Worm (Caenorhabditis elegans): ENCODE measurements around the gene flp-11.

The flp-11 gene

ce11 chrX:4711698-4712329 lies 33.9 kb upstream of the flp-11 start, which contains the start of the genes dnj-14 and glit-1 (continued):
- TF ChIP-seq ceh-28 (tag; optimal IDR thresholded peaks at IDR 0.05) (peak; percentile 16), hlh-30 (tag; optimal IDR thresholded peaks at IDR 0.05; ENCODE audit: insufficient read depth) (peak; percentile 96), jun-1 (tag; optimal IDR thresholded peaks at IDR 0.05) (peak; percentile 76), arid-1 (GFP tag; conservative IDR thresholded peaks at IDR 0.05) (peak; percentile 30; the same call in 1 of the 2 replicates), ctbp-1 (GFP tag; IDR thresholded peaks at IDR 0.05) (peak; percentile 54; the same call in 1 of the 2 replicates)

- TF ChIP-seq nhr-42 (GFP tag; IDR thresholded peaks at IDR 0.05) (no peak), D1046.2 (GFP tag; IDR thresholded peaks at IDR 0.05) (no peak), dve-1 (tag; optimal IDR thresholded peaks at IDR 0.05; ENCODE audit: insufficient read depth) (peak; percentile 83), lin-38 (GFP tag; IDR thresholded peaks at IDR 0.05) (0 out of 2 replicates have a peak, but pooled peaks have one; percentile 14), nhr-48 (tag; optimal IDR thresholded peaks at IDR 0.05) (no peak), aha-1 (tag) (peak; percentile 69), tra-1 (GFP tag; IDR thresholded peaks at IDR 0.05) (0 out of 2 replicates have a peak, but pooled peaks have one; percentile 7), R02D3.7 (tag; optimal IDR thresholded peaks at IDR 0.05) (no peak), ceh-20 (GFP tag; IDR thresholded peaks at IDR 0.05) (0 out of 2 replicates have a peak, but pooled peaks have one; percentile 32), T20F7.1 (GFP tag; optimal IDR thresholded peaks at IDR 0.05) (peak; percentile 20), mxl-3 (GFP tag; optimal IDR thresholded peaks at IDR 0.05) (peak; percentile 58), daf-19 (GFP tag; conservative IDR thresholded peaks at IDR 0.05) (no peak), ama-1 (optimal IDR thresholded peaks at IDR 0.05) (no peak), tag-97 (GFP tag; IDR thresholded peaks at IDR 0.05) (no peak), saeg-2 (GFP tag; IDR thresholded peaks at IDR 0.05) (no peak), set-16 (GFP tag; IDR thresholded peaks at IDR 0.05) (no peak), dmd-8 (GFP tag; IDR thresholded peaks at IDR 0.05) (no peak), ceh-28 (tag; optimal IDR thresholded peaks at IDR 0.05) (no peak), F49E8.2 (tag; optimal IDR thresholded peaks at IDR 0.05; ENCODE audit: borderline replicate concordance) (no peak), daf-8 (GFP tag; IDR thresholded peaks at IDR 0.05) (no peak), jun-1 (tag; optimal IDR thresholded peaks at IDR 0.05) (no peak), T26A8.4 (GFP tag; IDR thresholded peaks at IDR 0.05) (peak; percentile 30; the same call in 1 of the 2 replicates), snpc-4 (tag; optimal IDR thresholded peaks at IDR 0.05) (no peak), ztf-7 (tag; optimal IDR thresholded peaks at IDR 0.05) (no peak), hlh-30 (tag; optimal IDR thresholded peaks at IDR 0.05; ENCODE audit: insufficient read depth) (peak; percentile 43), aly-2 (tag; optimal IDR thresholded peaks at IDR 0.05) (no peak), ctbp-1 (GFP tag; IDR thresholded peaks at IDR 0.05) (no peak), F10B5.3 (tag; optimal IDR thresholded peaks at IDR 0.05) (no peak), nhr-28 (tag; optimal IDR thresholded peaks at IDR 0.05) (peak; percentile 74), ceh-32 (tag; optimal IDR thresholded peaks at IDR 0.05; ENCODE audit: poor library complexity) (no peak), lin-13 (GFP tag; optimal IDR thresholded peaks at IDR 0.05) (peak; percentile 6), arid-1 (GFP tag; conservative IDR thresholded peaks at IDR 0.05) (no peak), zip-2 (tag; optimal IDR thresholded peaks at IDR 0.05) (no peak), sdz-12 (GFP tag; optimal IDR thresholded peaks at IDR 0.05) (no peak), ztf-11 (tag; optimal IDR thresholded peaks at IDR 0.05) (no peak), nhr-77 (tag; optimal IDR thresholded peaks at IDR 0.05) (peak; percentile 68), dpl-1 (GFP tag; optimal IDR thresholded peaks at IDR 0.05) (peak; percentile 37), nhr-11 (tag; optimal IDR thresholded peaks at IDR 0.05) (no peak), lsy-2 (tag; optimal IDR thresholded peaks at IDR 0.05) (peak in 1 of 2 experiments; percentile 73), madf-5 (GFP tag; IDR thresholded peaks at IDR 0.05) (no peak), nhr-41 (GFP tag; IDR thresholded peaks at IDR 0.05) (no peak), lin-29 (GFP tag; IDR thresholded peaks at IDR 0.05) (no peak), zfp-2 (tag; optimal IDR thresholded peaks at IDR 0.05) (no peak), unc-130 (GFP tag; optimal IDR thresholded peaks at IDR 0.05) (no peak), mdt-29 (GFP tag; IDR thresholded peaks at IDR 0.05) (no peak), lir-3 (tag; optimal IDR thresholded peaks at IDR 0.05) (no peak), Y48G9A.11 (GFP tag; IDR thresholded peaks at IDR 0.05) (no peak)
Observed at ce11 chrX:4706755-4707226, 28.9 kb upstream of the flp-11 start, which contains the start of gene dhhc-10. Gene dhhc-10 (plus strand): TSS chrX:4707176.

Measured in whole organism, L4 larva.